Fruit fly (Drosophila melanogaster): ENCODE measurements around the gene gammaTub23C.

- TF ChIP-seq CG8478 (optimal IDR thresholded peaks at IDR 0.05) (no peak), CTCF (optimal IDR thresholded peaks at IDR 0.05) (no peak)
Measured at dm6 chr2L:3000517-3000934, 27.8 kb downstream of the gammaTub23C start.

All from S2 (cell line).